Fruit fly (Drosophila melanogaster) whole organism, embryonic: Measurements from ENCODE around the gene CG12674.
A peak's percentile ranks its signal among the peaks of the same experiment; 100 is the strongest.

ENCODE experiments used
- Atf6 ChIP-seq: fragments of 200-800 bp; sonication (Bioruptor generic); IDR thresholded peaks from 2 replicates; pipeline ENCODE4 v1.3.6; 2022; ENCODE audit warnings: missing biosample characterization, missing genetic modification characterization
- Bgb ChIP-seq: fragments of 200-800 bp; sonication (Bioruptor generic); IDR thresholded peaks from 2 replicates; pipeline ENCODE4 v1.3.6; 2022; ENCODE audit warnings: missing biosample characterization, missing genetic modification characterization; ENCODE audit not compliant: partially characterized antibody
- CG10209 ChIP-seq: fragments of 200-800 bp; sonication (Bioruptor generic); optimal IDR thresholded peaks from 3 replicates; lab custom pipeline; 2017; ENCODE audit warnings: missing biosample characterization, mild to moderate bottlenecking, missing genetic modification characterization, missing genetic modification reagents
- CG11093 ChIP-seq: fragments of 200-800 bp; sonication (Bioruptor generic); IDR thresholded peaks from 3 replicates; pipeline ENCODE4 v1.3.6; 2022; ENCODE audit warnings: missing biosample characterization, missing genetic modification characterization
- CG12104 ChIP-seq: fragments of 200-800 bp; sonication (Bioruptor generic); optimal IDR thresholded peaks from 3 replicates; lab custom pipeline; 2016; ENCODE audit warnings: missing biosample characterization, missing genetic modification characterization
- CG13123 ChIP-seq: fragments of 200-800 bp; sonication (Bioruptor generic); optimal IDR thresholded peaks from 2 replicates; lab custom pipeline; 2016; ENCODE audit warnings: missing biosample characterization, missing genetic modification characterization
- CG13624 ChIP-seq: fragments of 200-800 bp; sonication (Bioruptor generic); optimal IDR thresholded peaks from 2 replicates; lab custom pipeline; 2016; ENCODE audit warnings: missing biosample characterization, missing genetic modification characterization
- CG14710 ChIP-seq: fragments of 200-800 bp; sonication (Bioruptor generic); optimal IDR thresholded peaks from 3 replicates; lab custom pipeline; 2019; ENCODE audit warnings: missing biosample characterization, mild to moderate bottlenecking, missing genetic modification characterization, moderate library complexity
- CG16813 ChIP-seq: fragments of 200-800 bp; sonication (Bioruptor generic); IDR thresholded peaks from 3 replicates; pipeline ENCODE4 v1.3.6; 2022; ENCODE audit warnings: missing biosample characterization, missing genetic modification characterization; ENCODE audit not compliant: partially characterized antibody
- CG16863 ChIP-seq: fragments of 200-800 bp; sonication (Bioruptor generic); optimal IDR thresholded peaks from 3 replicates; lab custom pipeline; 2016; ENCODE audit warnings: missing biosample characterization, missing genetic modification characterization
- CG17328 ChIP-seq: fragments of 200-800 bp; sonication (Bioruptor generic); IDR thresholded peaks from 2 replicates; pipeline ENCODE4 v1.3.6; 2022; ENCODE audit warnings: missing biosample characterization, missing genetic modification characterization
- CG17802 ChIP-seq: fragments of 200-800 bp; sonication (Bioruptor generic); optimal IDR thresholded peaks from 2 replicates; lab custom pipeline; 2018; ENCODE audit warnings: missing biosample characterization, mild to moderate bottlenecking, missing genetic modification characterization, moderate library complexity
- CG17912 ChIP-seq: fragments of 200-800 bp; sonication (Bioruptor generic); optimal IDR thresholded peaks from 2 replicates; lab custom pipeline; 2018; ENCODE audit warnings: missing biosample characterization, mild to moderate bottlenecking, missing genetic modification characterization
- CG18011 ChIP-seq: fragments of 200-800 bp; sonication (Bioruptor generic); optimal IDR thresholded peaks from 2 replicates; lab custom pipeline; 2017; ENCODE audit warnings: missing biosample characterization, missing genetic modification characterization, mild to moderate bottlenecking, moderate library complexity, missing genotype
- CG1832 ChIP-seq: fragments of 200-800 bp; sonication (Bioruptor generic); optimal IDR thresholded peaks from 2 replicates; lab custom pipeline; 2017; ENCODE audit warnings: missing biosample characterization, mild to moderate bottlenecking, missing genetic modification characterization, inconsistent platforms
- CG18599 ChIP-seq: fragments of 200-800 bp; sonication (Bioruptor generic); optimal IDR thresholded peaks from 3 replicates; lab custom pipeline; 2017; ENCODE audit warnings: missing biosample characterization, missing genetic modification characterization, mild to moderate bottlenecking, moderate library complexity, missing genetic modification reagents
- CG2712 ChIP-seq: fragments of 200-800 bp; optimal IDR thresholded peaks from 3 replicates; lab custom pipeline; 2019; ENCODE audit warnings: missing biosample characterization, mild to moderate bottlenecking, missing genetic modification characterization, moderate library complexity
- CG32772 ChIP-seq: fragments of 200-800 bp; sonication (Bioruptor generic); IDR thresholded peaks from 2 replicates; pipeline ENCODE4 v1.3.6; 2022; ENCODE audit warnings: missing biosample characterization, missing genetic modification characterization
- CG34422 ChIP-seq: fragments of 200-800 bp; sonication (Bioruptor generic); IDR thresholded peaks from 3 replicates; pipeline ENCODE4 v1.3.6; 2022; ENCODE audit warnings: missing biosample characterization, missing genetic modification characterization
- CG3847 ChIP-seq: fragments of 200-800 bp; sonication (Bioruptor generic); IDR thresholded peaks from 2 replicates; pipeline ENCODE4 v1.3.6; 2022; ENCODE audit warnings: missing biosample characterization, missing genetic modification characterization
- CG7839 ChIP-seq: fragments of 200-800 bp; sonication (Bioruptor generic); optimal IDR thresholded peaks from 3 replicates; lab custom pipeline; 2018; ENCODE audit warnings: missing biosample characterization, mild to moderate bottlenecking, missing genetic modification characterization, moderate library complexity
- CG9727 ChIP-seq: fragments of 200-800 bp; sonication (Bioruptor generic); optimal IDR thresholded peaks from 3 replicates; lab custom pipeline; 2017; ENCODE audit warnings: missing biosample characterization, mild to moderate bottlenecking, missing genetic modification characterization
- Dbx ChIP-seq: fragments of 200-800 bp; sonication (Bioruptor generic); IDR thresholded peaks from 3 replicates; pipeline ENCODE4 v1.3.6; 2022; ENCODE audit warnings: missing biosample characterization, missing genetic modification characterization
- ERR ChIP-seq: fragments of 200-800 bp; sonication (Bioruptor generic); optimal IDR thresholded peaks from 2 replicates; lab custom pipeline; 2016; ENCODE audit warnings: missing biosample characterization, missing genetic modification characterization
- Gsc ChIP-seq: fragments of 200-800 bp; sonication (Bioruptor generic); IDR thresholded peaks from 2 replicates; pipeline ENCODE4 v1.3.6; 2022; ENCODE audit warnings: missing biosample characterization, missing genetic modification characterization
- H2.0 ChIP-seq: fragments of 200-800 bp; sonication (Bioruptor generic); IDR thresholded peaks from 2 replicates; pipeline ENCODE4 v1.3.6; 2022; ENCODE audit warnings: missing biosample characterization, missing genetic modification characterization
- Hsf ChIP-seq: fragments of 200-800 bp; sonication (Bioruptor generic); optimal IDR thresholded peaks from 3 replicates; lab custom pipeline; 2016; ENCODE audit warnings: missing biosample characterization, missing genetic modification characterization
- Oli ChIP-seq: fragments of 200-800 bp; sonication (Bioruptor generic); optimal IDR thresholded peaks from 2 replicates; lab custom pipeline; 2018; ENCODE audit warnings: missing biosample characterization, mild to moderate bottlenecking, missing genetic modification characterization, moderate library complexity
- Opbp ChIP-seq: fragments of 200-800 bp; sonication (Bioruptor generic); IDR thresholded peaks from 3 replicates; pipeline ENCODE4 v1.3.6; 2022; ENCODE audit warnings: missing biosample characterization, missing genetic modification characterization; ENCODE audit not compliant: partially characterized antibody
- ato ChIP-seq: fragments of 200-800 bp; sonication (Bioruptor generic); IDR thresholded peaks from 2 replicates; pipeline ENCODE4 v1.3.6; 2022; ENCODE audit warnings: missing biosample characterization, missing genetic modification characterization; ENCODE audit not compliant: partially characterized antibody
- bab2 ChIP-seq: fragments of 200-800 bp; sonication (Bioruptor generic); optimal IDR thresholded peaks from 2 replicates; lab custom pipeline; 2016; ENCODE audit warnings: missing biosample characterization, missing genetic modification characterization
- chinmo ChIP-seq: fragments of 200-800 bp; sonication (Bioruptor generic); IDR thresholded peaks from 4 replicates; pipeline ENCODE4 v1.3.6; 2022; ENCODE audit warnings: missing biosample characterization, missing genetic modification characterization; ENCODE audit not compliant: partially characterized antibody
- crol ChIP-seq: fragments of 200-800 bp; sonication (Bioruptor generic); IDR thresholded peaks from 2 replicates; pipeline ENCODE4 v1.3.6; 2022; ENCODE audit warnings: missing biosample characterization, missing genetic modification characterization
- dpn ChIP-seq, 2 experiments: fragments of 200-800 bp; sonication (Bioruptor generic); optimal IDR thresholded peaks; 3 replicates each; lab custom pipeline; 2016; ENCODE audit warnings: missing biosample characterization in 2 of 2, missing genetic modification characterization in 2 of 2
- dysf ChIP-seq: fragments of 200-800 bp; sonication (Bioruptor generic); IDR thresholded peaks from 3 replicates; pipeline ENCODE4 v1.3.6; 2022; ENCODE audit warnings: missing biosample characterization, missing genetic modification characterization
- fd96Cb ChIP-seq: fragments of 200-800 bp; sonication (Bioruptor generic); optimal IDR thresholded peaks from 2 replicates; lab custom pipeline; 2018; ENCODE audit warnings: missing biosample characterization, mild to moderate bottlenecking, missing genetic modification characterization, moderate library complexity
- ftz-f1 ChIP-seq: fragments of 200-800 bp; sonication (Bioruptor generic); optimal IDR thresholded peaks from 2 replicates; lab custom pipeline; 2016; ENCODE audit warnings: missing biosample characterization, missing genetic modification characterization
- gt ChIP-seq: fragments of 200-800 bp; sonication (Bioruptor generic); IDR thresholded peaks from 2 replicates; pipeline ENCODE4 v1.3.6; 2022; ENCODE audit warnings: missing biosample characterization, missing genetic modification characterization
- ind ChIP-seq: fragments of 200-800 bp; sonication (Bioruptor generic); optimal IDR thresholded peaks from 3 replicates; lab custom pipeline; 2016; ENCODE audit warnings: missing biosample characterization, missing genetic modification characterization
- kah ChIP-seq: fragments of 200-800 bp; sonication (Bioruptor generic); optimal IDR thresholded peaks from 2 replicates; lab custom pipeline; 2018; ENCODE audit warnings: missing biosample characterization, mild to moderate bottlenecking, missing genetic modification characterization
- prd ChIP-seq, 3 experiments: fragments of >200 bp in 2 of 3; fragments of 200-800 bp in 1 of 3; sonication (Bioruptor generic) in 1 of 3; optimal IDR thresholded peaks in 2 of 3; IDR thresholded peaks in 1 of 3; 2 replicates in 2 of 3; 3 replicates in 1 of 3; pipeline versions ENCODE4 v1.3.6 to Lab custom; 2017 to 2022; ENCODE audit warnings: missing biosample characterization in 1 of 3, missing genetic modification characterization in 1 of 3
- pzg ChIP-seq: fragments of 200-800 bp; sonication (Bioruptor generic); optimal IDR thresholded peaks from 3 replicates; lab custom pipeline; 2018; ENCODE audit warnings: missing biosample characterization, mild to moderate bottlenecking, missing genetic modification characterization, moderate library complexity
- shn ChIP-seq: fragments of 200-800 bp; sonication (Bioruptor generic); optimal IDR thresholded peaks from 3 replicates; lab custom pipeline; 2016; ENCODE audit warnings: missing biosample characterization, missing genetic modification characterization
- sisA ChIP-seq: fragments of 200-800 bp; sonication (Bioruptor generic); IDR thresholded peaks from 2 replicates; pipeline ENCODE4 v1.3.6; 2022; ENCODE audit warnings: missing biosample characterization, missing genetic modification characterization
- stc ChIP-seq: fragments of 200-800 bp; sonication (Bioruptor generic); IDR thresholded peaks from 2 replicates; pipeline ENCODE4 v1.3.6; 2022; ENCODE audit warnings: missing biosample characterization, missing genetic modification characterization
- tna ChIP-seq: fragments of 200-800 bp; sonication (Bioruptor generic); IDR thresholded peaks from 2 replicates; pipeline ENCODE4 v1.3.6; 2022; ENCODE audit warnings: missing biosample characterization, missing genetic modification characterization; ENCODE audit not compliant: partially characterized antibody
- ttk ChIP-seq: fragments of 200-800 bp; sonication (Bioruptor generic); IDR thresholded peaks from 2 replicates; pipeline ENCODE4 v2.1.2; 2022; ENCODE audit warnings: missing biosample characterization, missing genetic modification characterization
- vvl ChIP-seq: fragments of 200-800 bp; sonication (Bioruptor generic); IDR thresholded peaks from 2 replicates; pipeline ENCODE4 v1.3.6; 2022; ENCODE audit warnings: missing biosample characterization, missing genetic modification characterization
- zfh1 ChIP-seq: fragments of 200-800 bp; sonication (Bioruptor generic); IDR thresholded peaks from 3 replicates; pipeline ENCODE4 v1.3.6; 2022; ENCODE audit warnings: missing biosample characterization, missing genetic modification characterization

CG12674 gene

dm6 chr2L:2084349-2084748 lies 4.6 kb downstream of the CG12674 start (continued):
- no peak for TF ChIP-seq CG10209
- TF ChIP-seq CG17328 (GFP tag; lab: Robert Waterston, UW): 0 out of 2 replicates have a peak, but pooled peaks have one; percentile 22
- TF ChIP-seq ftz-f1: no peak
- no peak for TF ChIP-seq ERR (GFP tag; lab: Kevin White, UChicago)
- TF ChIP-seq Atf6 (GFP tag; lab: Robert Waterston, UW): no peak
- TF ChIP-seq crol (GFP tag; lab: Robert Waterston, UW): 0 out of 2 replicates have a peak, but pooled peaks have one; percentile 15
- no peak for TF ChIP-seq CG17802 (tag; lab: Kevin White, UChicago)
- no peak for TF ChIP-seq Opbp
- no peak for TF ChIP-seq CG13123 (GFP tag; lab: Kevin White, UChicago)
- no peak for TF ChIP-seq CG12104 (GFP tag; lab: Kevin White, UChicago)
- peak; percentile 3 for TF ChIP-seq CG18599
- no peak for TF ChIP-seq Dbx
- TF ChIP-seq zfh1 (GFP tag; lab: Robert Waterston, UW): peak; percentile 39; the same call in 1 of the 3 replicates
- no peak for TF ChIP-seq chinmo (GFP tag; lab: Robert Waterston, UW)
- peak; percentile 39; the same call in 1 of the 2 replicates for TF ChIP-seq ttk (GFP tag; lab: Robert Waterston, UW)
- TF ChIP-seq ind (GFP tag; lab: Kevin White, UChicago): peak; percentile 11
- TF ChIP-seq bab2 (GFP tag; lab: Kevin White, UChicago): no peak
- no peak for TF ChIP-seq dpn (GFP tag; optimal IDR thresholded peaks at IDR 0.05; lab: Kevin White, UChicago)
- 0 out of 3 replicates have a peak, but pooled peaks have one; percentile 40 for TF ChIP-seq CG11093
- no peak for TF ChIP-seq shn (GFP tag; lab: Kevin White, UChicago)
- TF ChIP-seq CG16813 (GFP tag; lab: Robert Waterston, UW): no peak
- no peak for TF ChIP-seq CG2712 (tag; lab: Kevin White, UChicago)
- TF ChIP-seq CG13624 (GFP tag; lab: Kevin White, UChicago): no peak
- TF ChIP-seq CG9727: no peak
- no peak for TF ChIP-seq Hsf (GFP tag; lab: Kevin White, UChicago)
- TF ChIP-seq Bgb: no peak
- TF ChIP-seq CG17912 (GFP tag; lab: Kevin White, UChicago): no peak
- TF ChIP-seq CG1832: no peak
- TF ChIP-seq CG16863 (GFP tag; lab: Kevin White, UChicago): no peak
- TF ChIP-seq CG7839 (tag; lab: Kevin White, UChicago): no peak
- peak; percentile 54; the same call in 1 of the 3 replicates for TF ChIP-seq dysf
- TF ChIP-seq CG3847 (GFP tag; lab: Robert Waterston, UW): no peak
- TF ChIP-seq gt (GFP tag; lab: Robert Waterston, UW): 0 out of 2 replicates have a peak, but pooled peaks have one; percentile 14
- no peak for TF ChIP-seq pzg
- peak; percentile 5 for TF ChIP-seq fd96Cb (tag; lab: Kevin White, UChicago)
- TF ChIP-seq tna: no peak
- TF ChIP-seq stc: 0 out of 2 replicates have a peak, but pooled peaks have one; percentile 22
- peak; percentile 46; the same call in 1 of the 2 replicates for TF ChIP-seq Gsc
- no peak for TF ChIP-seq prd (optimal IDR thresholded peaks at IDR 0.05; lab: Kevin White, UChicago)
- TF ChIP-seq prd (GFP tag; IDR thresholded peaks at IDR 0.05; lab: Robert Waterston, UW): peak; percentile 77
- no peak for TF ChIP-seq ato (GFP tag; lab: Robert Waterston, UW)
- 0 out of 3 replicates have a peak, but pooled peaks have one; percentile 33 for TF ChIP-seq CG34422 (GFP tag; lab: Robert Waterston, UW)
- TF ChIP-seq Oli (tag; lab: Kevin White, UChicago): peak; percentile 32
- TF ChIP-seq CG32772: peak; percentile 45; the same call in 1 of the 2 replicates
- TF ChIP-seq sisA (GFP tag; lab: Robert Waterston, UW): peak; percentile 14; the same call in 1 of the 2 replicates
- no peak for TF ChIP-seq CG18011 (GFP tag; lab: Kevin White, UChicago)
- no peak for TF ChIP-seq CG14710 (tag; lab: Kevin White, UChicago)
- no peak for TF ChIP-seq kah
- TF ChIP-seq H2.0: peak; percentile 33; the same call in 1 of the 2 replicates
- TF ChIP-seq vvl (GFP tag; lab: Robert Waterston, UW): 0 out of 2 replicates have a peak, but pooled peaks have one; percentile 20
